Worm (Caenorhabditis elegans): Measurements from ENCODE around the gene fbxa-154.
"Not testable (repeated sequence)": the region's sequence is repeated elsewhere in the genome, so short reads cannot be mapped to it uniquely, and the experiment has no call there.

Gene fbxa-154

DNA sequence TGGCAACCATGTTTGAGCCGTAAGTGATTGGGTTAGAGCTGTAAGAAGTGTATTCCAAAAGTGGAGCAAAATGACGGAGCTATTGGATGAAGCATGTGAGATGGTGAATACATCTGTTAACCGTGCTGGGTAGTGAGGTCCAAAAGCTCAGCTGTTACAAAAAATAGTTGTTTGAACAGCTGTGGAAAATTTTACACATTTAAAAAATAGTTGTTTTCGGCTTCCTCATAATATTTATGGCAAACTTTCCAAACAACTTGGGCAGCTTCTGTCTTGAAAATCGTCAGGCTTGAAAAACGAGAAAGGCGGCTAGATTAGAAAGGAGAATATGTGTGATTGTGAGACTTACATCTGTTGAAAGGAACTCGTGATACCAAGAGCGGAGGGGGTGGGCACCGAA, at the start of gene fbxa-154:
fbxa-154 (minus strand) TSS at position 101 of the 400 bp plus-strand sequence.
- TF ChIP-seq klf-2 (GFP tag; conservative IDR thresholded peaks at IDR 0.05), result no peak
- TF ChIP-seq tab-1 (GFP tag; IDR thresholded peaks at IDR 0.05), result no peak
- TF ChIP-seq ztf-29 (GFP tag; IDR thresholded peaks at IDR 0.05), result no peak
- no peak for TF ChIP-seq flt-1 (GFP tag; IDR thresholded peaks at IDR 0.05)
- no peak for TF ChIP-seq ztf-23 (GFP tag; IDR thresholded peaks at IDR 0.05)
- TF ChIP-seq ref-1 (GFP tag; conservative IDR thresholded peaks at IDR 0.05), result no peak
- TF ChIP-seq med-1 (GFP tag; optimal IDR thresholded peaks at IDR 0.05; ENCODE audit: insufficient read depth), result no peak
- no peak for TF ChIP-seq T22C8.4 (GFP tag; IDR thresholded peaks at IDR 0.05)
- no peak for TF ChIP-seq cog-1 (tag; optimal IDR thresholded peaks at IDR 0.05)

- TF ChIP-seq ztf-29 (GFP tag; IDR thresholded peaks at IDR 0.05) (no peak), klf-2 (GFP tag; conservative IDR thresholded peaks at IDR 0.05) (no peak), T22C8.4 (GFP tag; IDR thresholded peaks at IDR 0.05) (no peak), ztf-23 (GFP tag; IDR thresholded peaks at IDR 0.05) (no peak), ref-1 (GFP tag; conservative IDR thresholded peaks at IDR 0.05) (no peak), cog-1 (tag; optimal IDR thresholded peaks at IDR 0.05) (no peak), med-1 (GFP tag; optimal IDR thresholded peaks at IDR 0.05; ENCODE audit: insufficient read depth) (no peak), tab-1 (GFP tag; IDR thresholded peaks at IDR 0.05) (no peak), flt-1 (GFP tag; IDR thresholded peaks at IDR 0.05) (no peak)
These were observed 49.2 kb upstream of the fbxa-154 start, which contains the start of gene F53E4.2 for ce11 chrV:15654124-15654523. Gene F53E4.2 (plus strand): TSS chrV:15654424.

DNA sequence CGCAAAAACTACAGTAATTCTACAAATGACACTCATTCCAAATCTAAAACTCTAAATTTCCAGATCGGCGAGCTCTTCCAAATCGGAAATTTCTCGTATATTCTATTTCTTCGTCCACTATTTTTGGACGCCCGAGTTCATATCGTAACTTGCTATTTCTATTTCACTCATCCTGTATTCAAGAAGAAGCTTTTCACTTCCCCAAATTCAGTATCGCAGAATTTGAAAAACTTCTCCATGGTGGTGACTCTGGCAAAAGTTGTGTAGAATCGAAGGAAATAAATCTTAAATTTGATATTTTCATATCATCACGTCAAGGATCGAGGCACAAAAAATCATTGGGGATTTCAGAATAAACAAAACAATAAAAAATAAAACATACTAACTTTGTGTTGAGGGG, 47.2 kb upstream of the fbxa-154 start:
- TF ChIP-seq ref-1 (GFP tag; conservative IDR thresholded peaks at IDR 0.05) (no peak), tab-1 (GFP tag; IDR thresholded peaks at IDR 0.05) (no peak), med-1 (GFP tag; optimal IDR thresholded peaks at IDR 0.05; ENCODE audit: insufficient read depth) (no peak), flt-1 (GFP tag; IDR thresholded peaks at IDR 0.05) (no peak), T22C8.4 (GFP tag; IDR thresholded peaks at IDR 0.05) (no peak)

DNA sequence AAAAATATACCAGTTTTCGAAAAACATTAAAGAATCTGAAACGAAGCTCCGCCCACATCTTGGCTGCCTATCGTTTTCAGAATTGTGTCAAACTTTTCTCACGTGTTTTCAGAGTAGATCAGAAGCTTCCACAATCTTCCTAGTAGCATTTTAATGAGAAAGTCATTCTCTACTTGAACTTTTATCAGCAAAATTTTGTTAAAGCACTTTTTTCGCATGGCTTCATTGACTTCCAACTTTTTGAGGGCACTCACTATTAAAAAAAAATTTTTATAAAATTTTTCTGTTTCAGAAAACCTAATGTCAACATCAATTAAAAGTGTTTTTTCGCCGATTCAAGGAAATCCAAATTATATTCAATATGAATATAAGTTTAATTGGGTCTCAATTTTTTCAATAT, 45.2 kb upstream of the fbxa-154 start, which contains the start of gene sru-42:
sru-42 (plus strand) TSS at position 301 of the 400 bp plus-strand sequence.
- TF ChIP-seq cog-1 (tag; optimal IDR thresholded peaks at IDR 0.05), result no peak
- TF ChIP-seq med-1 (GFP tag; optimal IDR thresholded peaks at IDR 0.05; ENCODE audit: insufficient read depth), result no peak
- TF ChIP-seq ref-1 (GFP tag; conservative IDR thresholded peaks at IDR 0.05), result no peak

DNA sequence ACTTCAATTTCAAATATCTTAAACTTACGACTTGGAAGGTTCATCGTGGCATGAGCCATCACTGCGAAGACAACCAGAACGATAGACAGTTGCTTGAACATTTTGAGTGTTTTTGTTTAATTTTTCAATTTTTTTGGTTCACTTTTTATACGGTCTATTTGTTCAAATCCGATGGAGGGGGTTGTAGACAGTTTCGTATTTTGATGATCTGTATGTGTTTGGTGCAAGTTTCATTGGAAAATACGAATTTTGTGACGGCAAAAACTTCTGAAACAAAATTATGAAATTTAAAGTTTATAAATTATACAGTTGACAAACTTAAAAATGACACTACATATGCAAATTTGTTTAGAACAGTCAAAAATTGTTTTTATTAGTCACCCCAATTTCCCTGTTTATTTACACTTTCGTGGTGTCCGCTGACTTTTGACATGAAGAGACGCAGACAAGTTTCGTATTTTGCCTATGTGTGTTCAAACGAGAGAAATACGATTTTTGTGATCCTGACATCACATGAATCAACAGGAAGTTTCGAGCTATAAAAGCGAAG, 42.7 kb upstream of the fbxa-154 start, which contains the start of the genes C55A1.7 and C55A1.6:
C55A1.7 (minus strand) TSS at position 101 of the 550 bp plus-strand sequence.
C55A1.6 (plus strand) TSS at position 500 of the 550 bp plus-strand sequence.
- TF ChIP-seq tab-1 (GFP tag; IDR thresholded peaks at IDR 0.05); cog-1 (tag; optimal IDR thresholded peaks at IDR 0.05); ztf-29 (GFP tag; IDR thresholded peaks at IDR 0.05): not testable (repeated sequence)

DNA sequence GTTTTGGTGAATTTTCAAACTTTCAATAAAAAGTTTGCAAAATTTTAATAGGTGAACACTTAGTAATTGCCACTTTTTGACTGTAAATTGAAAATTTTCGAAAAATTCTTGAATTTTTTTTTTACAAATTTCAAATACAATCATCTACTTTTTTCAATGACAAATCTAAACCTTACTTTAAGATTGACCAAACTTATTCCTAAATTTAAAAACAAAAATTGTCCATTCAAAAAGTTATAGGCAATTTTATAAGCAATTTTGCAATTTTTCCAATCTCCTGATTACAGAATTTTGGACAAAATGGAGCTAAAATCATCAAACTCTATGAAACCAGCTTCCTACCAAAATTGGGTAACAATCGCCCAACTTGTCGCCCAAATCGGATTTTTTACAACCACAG, 39.6 kb upstream of the fbxa-154 start, which contains the start of gene str-23:
str-23 (plus strand) TSS at position 301 of the 400 bp plus-strand sequence.
- no peak for TF ChIP-seq ztf-29 (GFP tag; IDR thresholded peaks at IDR 0.05)
- no peak for TF ChIP-seq flt-1 (GFP tag; IDR thresholded peaks at IDR 0.05)
- no peak for TF ChIP-seq T22C8.4 (GFP tag; IDR thresholded peaks at IDR 0.05)
- TF ChIP-seq med-1 (GFP tag; optimal IDR thresholded peaks at IDR 0.05; ENCODE audit: insufficient read depth), result no peak
- TF ChIP-seq ref-1 (GFP tag; conservative IDR thresholded peaks at IDR 0.05), result no peak
- no peak for TF ChIP-seq klf-2 (GFP tag; conservative IDR thresholded peaks at IDR 0.05)
- no peak for TF ChIP-seq ztf-23 (GFP tag; IDR thresholded peaks at IDR 0.05)
- TF ChIP-seq cog-1 (tag; optimal IDR thresholded peaks at IDR 0.05), result no peak
- no peak for TF ChIP-seq tab-1 (GFP tag; IDR thresholded peaks at IDR 0.05)

- not testable (repeated sequence) for TF ChIP-seq ref-1 (GFP tag; conservative IDR thresholded peaks at IDR 0.05); ztf-23 (GFP tag; IDR thresholded peaks at IDR 0.05); ztf-29 (GFP tag; IDR thresholded peaks at IDR 0.05)
These were observed 38.2 kb upstream of the fbxa-154 start, which contains the start of gene C55A1.4 for ce11 chrV:15643192-15643591. Gene C55A1.4 (minus strand): TSS chrV:15643292.

DNA sequence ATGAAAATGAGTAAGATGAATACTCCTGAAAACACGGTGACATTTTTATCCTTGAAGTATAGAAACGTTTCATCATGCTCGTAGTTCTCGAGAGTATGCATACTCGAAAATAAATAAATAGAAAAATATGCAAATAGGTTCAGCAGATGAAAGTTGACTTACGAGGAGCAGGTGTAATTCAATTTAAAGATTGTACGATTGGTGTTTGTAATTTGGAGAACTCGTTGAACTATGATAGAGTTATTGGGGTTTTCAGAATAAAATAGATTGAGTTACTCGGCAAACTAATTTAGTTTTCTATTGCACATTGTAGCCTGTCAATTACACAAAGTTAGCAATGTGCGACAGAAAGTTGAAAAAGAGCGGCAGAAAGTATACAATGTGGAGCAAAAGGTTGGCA, 33.9 kb upstream of the fbxa-154 start, which contains the start of gene srz-44:
srz-44 (minus strand) TSS at position 101 of the 400 bp plus-strand sequence.
- no peak for TF ChIP-seq med-1 (GFP tag; optimal IDR thresholded peaks at IDR 0.05; ENCODE audit: insufficient read depth)
- no peak for TF ChIP-seq ref-1 (GFP tag; conservative IDR thresholded peaks at IDR 0.05)
- no peak for TF ChIP-seq ztf-23 (GFP tag; IDR thresholded peaks at IDR 0.05)
- no peak for TF ChIP-seq ztf-29 (GFP tag; IDR thresholded peaks at IDR 0.05)
- TF ChIP-seq klf-2 (GFP tag; conservative IDR thresholded peaks at IDR 0.05), result no peak
- TF ChIP-seq tab-1 (GFP tag; IDR thresholded peaks at IDR 0.05), result no peak
- TF ChIP-seq cog-1 (tag; optimal IDR thresholded peaks at IDR 0.05), result no peak
- TF ChIP-seq T22C8.4 (GFP tag; IDR thresholded peaks at IDR 0.05), result no peak
- TF ChIP-seq flt-1 (GFP tag; IDR thresholded peaks at IDR 0.05), result no peak

- TF ChIP-seq ztf-23 (GFP tag; IDR thresholded peaks at IDR 0.05) (no peak), tab-1 (GFP tag; IDR thresholded peaks at IDR 0.05) (no peak), ztf-29 (GFP tag; IDR thresholded peaks at IDR 0.05) (no peak), klf-2 (GFP tag; conservative IDR thresholded peaks at IDR 0.05) (no peak), ref-1 (GFP tag; conservative IDR thresholded peaks at IDR 0.05) (no peak), med-1 (GFP tag; optimal IDR thresholded peaks at IDR 0.05; ENCODE audit: insufficient read depth) (no peak), cog-1 (tag; optimal IDR thresholded peaks at IDR 0.05) (no peak), flt-1 (GFP tag; IDR thresholded peaks at IDR 0.05) (no peak), T22C8.4 (GFP tag; IDR thresholded peaks at IDR 0.05) (no peak)
These were observed 24.6 kb upstream of the fbxa-154 start, which contains the start of gene str-248 for ce11 chrV:15629543-15629942. Gene str-248 (minus strand): TSS chrV:15629643.

DNA sequence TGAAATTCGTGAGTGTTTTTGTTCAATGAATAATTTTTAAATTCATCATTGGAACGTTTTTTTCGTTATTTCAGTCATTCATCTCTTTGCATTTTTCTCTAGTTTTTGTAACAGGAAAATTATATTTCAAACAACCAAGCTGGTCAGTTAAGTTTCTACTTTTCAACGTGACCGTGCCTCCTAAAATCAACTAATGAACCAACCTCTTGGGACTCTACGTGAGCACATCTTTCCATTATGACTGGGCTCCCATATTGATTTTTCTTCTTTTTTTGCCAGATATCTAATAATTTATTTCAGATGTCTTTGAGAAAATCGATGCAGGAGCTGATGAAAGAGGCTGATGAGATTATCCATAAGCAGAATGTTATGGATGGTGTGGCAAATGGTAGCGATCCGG, 20.6 kb upstream of the fbxa-154 start, which contains the start of gene C55A1.11:
C55A1.11 (plus strand) TSS at position 301 of the 400 bp plus-strand sequence.
- TF ChIP-seq ztf-23 (GFP tag; IDR thresholded peaks at IDR 0.05) (no peak), cog-1 (tag; optimal IDR thresholded peaks at IDR 0.05) (no peak), klf-2 (GFP tag; conservative IDR thresholded peaks at IDR 0.05) (no peak), flt-1 (GFP tag; IDR thresholded peaks at IDR 0.05) (no peak), tab-1 (GFP tag; IDR thresholded peaks at IDR 0.05) (no peak), med-1 (GFP tag; optimal IDR thresholded peaks at IDR 0.05; ENCODE audit: insufficient read depth) (no peak), T22C8.4 (GFP tag; IDR thresholded peaks at IDR 0.05) (no peak), ztf-29 (GFP tag; IDR thresholded peaks at IDR 0.05) (no peak), ref-1 (GFP tag; conservative IDR thresholded peaks at IDR 0.05) (no peak)
